Worm (Caenorhabditis elegans) whole organism, dauer: Measurements from ENCODE around the gene rab-18.
"Not testable (repeated sequence)": the region's sequence is repeated elsewhere in the genome, so short reads cannot be mapped to it uniquely, and the experiment has no call there.

Experiments used
- unc-62 ChIP-seq: sonication (generic microtip); optimal IDR thresholded peaks from 2 replicates; lab custom pipeline; 2017; ENCODE audit warnings: missing biosample characterization, missing genetic modification reagents, missing genetic modification characterization

The rab-18 gene

ce11 chrIII:1080536-1080935 lies at the start of gene rab-18, which contains the start of gene kbp-4:
TSS of gene rab-18 (minus strand) at chrIII:1080775.
TSS of gene kbp-4 (plus strand) at chrIII:1080901.
- no peak for TF ChIP-seq unc-62 (GFP tag; lab: Kevin White, UChicago)

ce11 chrIII:1125494-1125893 lies 44.9 kb upstream of the rab-18 start:
- no peak for TF ChIP-seq unc-62 (GFP tag; lab: Kevin White, UChicago)

ce11 chrIII:1122239-1122638 lies 41.7 kb upstream of the rab-18 start:
- TF ChIP-seq unc-62 (GFP tag; lab: Kevin White, UChicago): no peak

DNA sequence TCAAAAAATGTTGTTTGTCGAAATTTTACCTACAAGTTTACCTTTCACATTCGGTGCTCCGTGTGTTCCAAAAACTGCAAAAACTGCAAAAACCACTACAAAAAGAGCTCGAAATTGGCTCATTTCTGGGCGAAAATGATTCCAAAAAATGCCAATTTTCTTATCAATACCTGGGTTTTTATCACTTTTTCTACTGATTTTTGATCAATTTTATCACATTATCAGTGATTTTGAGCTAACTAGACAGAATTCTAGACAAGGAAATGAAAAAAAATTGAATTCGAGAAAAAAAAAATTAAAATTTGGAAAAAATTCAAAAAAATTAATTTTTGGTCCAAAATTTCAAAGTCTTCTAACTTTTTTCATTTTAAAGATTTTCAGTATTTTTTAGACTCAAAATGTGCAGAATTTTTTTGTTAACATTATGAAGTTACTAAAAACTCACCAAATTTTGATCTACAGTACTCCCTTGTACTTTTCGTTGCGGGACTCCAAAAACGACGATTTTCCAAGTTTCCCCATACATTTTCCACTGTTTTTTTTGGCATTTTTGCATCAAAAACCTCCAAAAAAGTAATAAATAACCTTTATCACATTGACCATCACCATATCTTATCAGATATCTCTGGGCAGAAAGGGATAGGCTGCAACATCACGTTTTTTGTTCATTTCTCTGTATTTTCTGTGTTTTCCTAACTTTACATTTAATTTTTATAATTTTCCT lies 35.4 kb upstream of the rab-18 start, which contains the start of the genes F58B6.1 and acsd-1:
F58B6.1 (minus strand) TSS at position 133 of the 724 bp plus-strand sequence.
acsd-1 (plus strand) TSS at position 674 of the 724 bp plus-strand sequence.
- TF ChIP-seq unc-62 (GFP tag; lab: Kevin White, UChicago): no peak

- no peak for TF ChIP-seq unc-62 (GFP tag; lab: Kevin White, UChicago)
These were observed 22.3 kb upstream of the rab-18 start, which contains the start of gene exc-6 for ce11 chrIII:1102908-1103307. TSS of gene exc-6 (plus strand) at chrIII:1103208.

DNA sequence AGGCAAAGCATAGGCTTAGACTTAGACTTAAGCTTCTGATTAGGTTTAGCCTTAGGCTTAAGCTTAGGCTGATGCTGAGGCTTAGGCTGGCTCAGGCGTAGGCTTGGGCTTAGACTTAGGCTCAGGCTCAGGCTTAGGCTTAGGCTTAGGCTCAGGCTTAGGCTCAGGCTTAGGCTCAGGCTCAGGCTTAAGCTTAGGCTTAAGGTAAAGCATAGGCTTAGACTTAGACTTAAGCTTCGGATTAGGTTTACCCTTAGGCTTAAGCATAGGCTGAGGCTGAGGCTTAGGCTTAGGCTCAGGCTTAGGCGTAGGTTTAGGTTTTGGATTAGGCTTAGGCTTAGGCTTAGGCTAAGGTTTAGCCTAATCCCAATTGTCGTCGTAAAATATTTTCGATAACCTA lies 18.9 kb upstream of the rab-18 start:
- TF ChIP-seq unc-62 (GFP tag; lab: Kevin White, UChicago): no peak

- no peak for TF ChIP-seq unc-62 (GFP tag; lab: Kevin White, UChicago)
These were observed 13.8 kb upstream of the rab-18 start for ce11 chrIII:1094391-1094790.

ce11 chrIII:1084971-1085370 lies 4.4 kb upstream of the rab-18 start:
- no peak for TF ChIP-seq unc-62 (GFP tag; lab: Kevin White, UChicago)

DNA sequence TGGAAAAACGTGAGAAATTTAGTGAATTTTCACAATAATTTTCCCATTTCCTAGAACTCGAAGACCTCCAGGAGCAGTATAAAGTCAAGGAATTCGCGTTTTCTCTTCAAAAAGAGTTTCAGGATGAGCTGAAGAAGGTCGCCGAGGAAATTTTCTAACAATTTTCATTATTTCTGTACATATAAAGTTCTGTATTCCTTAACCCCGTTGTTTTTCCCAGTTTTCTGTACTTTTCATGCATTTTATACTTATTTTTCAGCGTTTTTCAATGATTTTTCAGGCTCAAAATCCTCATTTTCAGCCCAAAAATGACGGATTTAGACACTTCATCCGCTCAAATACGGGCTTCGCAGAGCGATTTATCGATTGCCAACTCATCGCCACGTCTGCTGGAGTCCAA lies 526 bp upstream of the rab-18 start, which contains the start of gene par-2:
par-2 (plus strand) TSS at position 301 of the 400 bp plus-strand sequence.
- no peak for TF ChIP-seq unc-62 (GFP tag; lab: Kevin White, UChicago)

DNA sequence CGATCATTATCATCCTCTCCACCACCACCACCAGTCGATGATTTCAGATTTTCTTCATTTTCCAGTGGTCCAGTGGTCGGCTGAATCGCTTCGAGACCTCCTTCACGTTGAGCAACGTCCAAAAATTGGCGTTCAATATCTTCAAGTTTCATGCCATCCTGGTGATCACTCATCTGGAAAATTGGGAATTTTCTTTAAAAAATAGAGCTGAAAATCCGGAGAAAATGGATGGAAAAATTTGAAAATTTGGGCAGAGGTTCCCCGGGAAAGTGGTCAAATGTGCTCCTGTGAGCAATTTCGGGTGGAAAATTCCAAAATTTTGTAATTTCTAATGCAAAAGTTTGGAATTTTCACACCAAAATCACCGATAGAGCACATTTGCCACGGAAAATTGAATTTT lies 4.2 kb downstream of the rab-18 start, which contains the start of gene uaf-1:
uaf-1 (minus strand) TSS at position 173 of the 400 bp plus-strand sequence.
- TF ChIP-seq unc-62 (GFP tag; lab: Kevin White, UChicago): not testable (repeated sequence)

DNA sequence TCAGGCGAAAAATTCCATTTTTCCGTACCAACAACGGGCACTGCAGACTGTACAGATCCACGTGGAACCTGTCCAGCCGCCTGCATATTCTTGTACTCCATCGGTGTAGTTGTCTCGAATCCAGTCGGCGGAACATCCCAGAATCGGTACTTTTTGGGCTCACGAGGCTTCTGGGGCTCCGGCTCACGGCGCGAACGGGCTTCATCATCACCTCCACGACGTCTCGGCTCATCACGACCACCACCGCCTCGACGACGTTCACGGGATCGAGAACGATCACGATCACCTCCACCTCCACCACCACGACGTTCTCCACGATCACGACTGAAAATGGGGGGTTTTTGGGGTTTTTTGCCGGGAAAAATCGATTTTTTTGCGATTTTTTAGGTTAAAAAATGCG lies 6.4 kb downstream of the rab-18 start:
- TF ChIP-seq unc-62 (GFP tag; lab: Kevin White, UChicago): no peak

- TF ChIP-seq unc-62 (GFP tag; lab: Kevin White, UChicago): no peak
These were observed 20.6 kb downstream of the rab-18 start, which contains the start of gene BE0003N10.6 for ce11 chrIII:1059961-1060360. TSS of gene BE0003N10.6 (minus strand) at chrIII:1060061.

DNA sequence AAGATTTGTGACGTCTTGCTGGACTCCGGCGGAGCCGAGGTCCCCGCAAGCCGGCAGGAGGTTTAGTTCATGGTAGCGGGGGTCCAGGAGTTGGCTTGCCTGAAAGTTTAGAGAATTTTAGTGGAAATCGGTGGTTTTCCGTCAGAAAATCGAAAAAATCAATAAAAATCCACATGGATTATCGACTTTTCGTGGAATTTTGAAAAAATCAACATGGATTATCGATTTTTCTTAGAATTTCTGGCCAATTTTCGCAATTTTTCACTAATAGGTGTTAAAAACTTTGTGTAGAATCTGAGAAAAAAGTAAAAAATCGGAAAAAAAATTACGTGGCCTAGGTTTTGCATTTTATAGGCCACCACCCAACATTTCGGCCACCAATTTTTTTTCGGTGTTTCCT lies 21.7 kb downstream of the rab-18 start:
- no peak for TF ChIP-seq unc-62 (GFP tag; lab: Kevin White, UChicago)

ce11 chrIII:1058074-1058473 lies 22.5 kb downstream of the rab-18 start:
- TF ChIP-seq unc-62 (GFP tag; lab: Kevin White, UChicago): no peak

- no peak for TF ChIP-seq unc-62 (GFP tag; lab: Kevin White, UChicago)
These were observed 26.5 kb downstream of the rab-18 start for ce11 chrIII:1054096-1054495.

ce11 chrIII:1053067-1053466 lies 27.5 kb downstream of the rab-18 start, which contains the start of gene fbxo-11.2:
TSS of gene fbxo-11.2 (minus strand) at chrIII:1053242.
- no peak for TF ChIP-seq unc-62 (GFP tag; lab: Kevin White, UChicago)

DNA sequence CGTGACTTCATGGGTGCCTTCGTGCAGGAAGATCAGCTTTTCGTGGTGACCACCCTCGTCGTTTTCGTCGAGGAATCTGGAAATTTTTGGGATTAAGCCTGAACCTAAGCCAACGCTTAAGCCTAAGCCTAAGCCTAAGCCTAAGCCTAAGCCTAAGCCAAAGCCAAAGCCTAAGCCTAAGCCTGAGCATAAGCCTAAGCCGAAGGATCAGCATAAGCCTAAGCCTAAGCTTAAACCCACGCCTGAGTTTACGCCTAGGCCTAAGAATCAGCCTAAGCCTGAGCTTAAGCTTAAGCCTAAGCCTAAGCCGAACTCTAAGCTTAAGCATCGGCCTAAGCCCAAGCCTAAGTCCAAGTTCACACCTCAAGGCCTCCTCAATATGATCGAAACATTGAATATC lies 28.3 kb downstream of the rab-18 start:
- no peak for TF ChIP-seq unc-62 (GFP tag; lab: Kevin White, UChicago)
